Fruit fly (Drosophila melanogaster): ENCODE measurements around the gene Dnaaf5.

The Dnaaf5 gene

DNA sequence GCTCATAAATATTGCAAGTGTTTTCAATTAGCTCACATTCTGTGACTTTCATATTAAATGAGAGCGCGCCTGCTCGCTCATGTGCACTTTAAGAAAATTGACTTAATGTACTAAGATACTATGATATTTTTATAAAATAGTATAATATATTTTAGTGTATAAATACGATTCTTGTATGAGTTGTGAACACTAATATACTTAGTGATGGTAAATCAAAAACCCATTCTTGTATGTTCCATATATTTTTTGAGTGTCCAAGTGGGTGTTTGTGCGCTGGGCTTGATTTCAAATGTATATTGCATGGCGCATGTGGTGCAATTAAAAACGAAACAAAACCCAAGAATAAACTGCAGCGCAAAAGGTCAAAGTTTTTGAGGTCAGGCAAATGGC, 12.2 kb upstream of the Dnaaf5 start (continued):
- TF ChIP-seq CG17359 (tag; optimal IDR thresholded peaks at IDR 0.05) (peak; percentile 15), cg (GFP tag; optimal IDR thresholded peaks at IDR 0.05) (no peak), ind (GFP tag; optimal IDR thresholded peaks at IDR 0.05) (no peak), hbn (GFP tag; IDR thresholded peaks at IDR 0.05; ENCODE audit: partially characterized antibody) (no peak), scrt (GFP tag; optimal IDR thresholded peaks at IDR 0.05) (no peak), H15 (GFP tag; IDR thresholded peaks at IDR 0.05) (no peak), CG4424 (GFP tag; optimal IDR thresholded peaks at IDR 0.05) (no peak), Sox102F (GFP tag; optimal IDR thresholded peaks at IDR 0.05) (peak; percentile 20), CG4282 (GFP tag; optimal IDR thresholded peaks at IDR 0.05) (no peak), corto (GFP tag; optimal IDR thresholded peaks at IDR 0.05) (peak; percentile 40), odd (GFP tag; optimal IDR thresholded peaks at IDR 0.05) (no peak), wor (GFP tag; IDR thresholded peaks at IDR 0.05) (no peak), pita (GFP tag; optimal IDR thresholded peaks at IDR 0.05) (no peak), Nf-YC (tag; optimal IDR thresholded peaks at IDR 0.05) (no peak), bsh (GFP tag; optimal IDR thresholded peaks at IDR 0.05) (peak in 1 of 2 experiments; percentile 46), CG10321 (GFP tag; IDR thresholded peaks at IDR 0.05) (no peak), mam (GFP tag; optimal IDR thresholded peaks at IDR 0.05) (no peak), sens (GFP tag) (no peak), CG7556 (GFP tag; optimal IDR thresholded peaks at IDR 0.05) (no peak)

DNA sequence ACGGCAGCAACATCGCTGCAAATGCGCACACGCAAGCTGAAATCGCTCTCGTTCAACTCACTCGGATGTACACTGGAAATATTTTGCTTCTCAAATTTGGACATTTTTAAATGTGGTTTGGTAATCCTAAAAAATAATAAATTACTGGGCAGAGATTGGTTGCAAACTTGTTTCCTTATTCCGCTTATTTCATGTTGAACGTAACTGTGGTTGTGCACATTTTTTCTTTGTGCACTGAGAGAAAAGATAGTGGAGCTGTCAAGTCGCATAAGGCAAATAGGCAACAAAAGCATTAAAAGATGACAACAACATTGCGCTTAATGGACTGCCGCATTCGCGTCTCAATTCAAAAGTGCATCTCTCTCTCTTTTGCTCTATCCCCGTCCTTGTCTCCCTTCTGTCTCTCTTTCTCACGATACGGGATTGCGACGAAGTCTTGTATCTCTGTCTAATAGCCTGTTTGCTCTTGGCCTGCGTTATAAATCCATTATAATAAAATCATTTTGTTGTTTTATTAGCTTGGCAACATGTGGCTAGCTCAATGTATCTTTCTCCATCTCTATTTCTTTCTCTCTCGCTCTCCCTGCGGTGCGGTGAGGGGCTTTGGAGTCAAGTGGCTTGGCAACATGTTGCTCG, 11.7 kb upstream of the Dnaaf5 start:
- TF ChIP-seq dan (GFP tag; IDR thresholded peaks at IDR 0.05) (peak; percentile 61), CG15073 (GFP tag; optimal IDR thresholded peaks at IDR 0.05) (peak; percentile 81), CG10366 (GFP tag; IDR thresholded peaks at IDR 0.05) (peak; percentile 97), sens (GFP tag) (peak; percentile 100), CkIIα-i1 (GFP tag; IDR thresholded peaks at IDR 0.05) (no peak), C15 (GFP tag; IDR thresholded peaks at IDR 0.05) (no peak), Opbp (GFP tag; IDR thresholded peaks at IDR 0.05; ENCODE audit: partially characterized antibody) (no peak), CG4282 (GFP tag; optimal IDR thresholded peaks at IDR 0.05) (peak; percentile 95), CG9817 (tag; optimal IDR thresholded peaks at IDR 0.05) (peak; percentile 81), Deaf1 (tag; optimal IDR thresholded peaks at IDR 0.05) (peak; percentile 64), CG5953 (GFP tag; IDR thresholded peaks at IDR 0.05) (peak; percentile 96), knrl (GFP tag; IDR thresholded peaks at IDR 0.05; ENCODE audit: partially characterized antibody) (no peak), eve (GFP tag; optimal IDR thresholded peaks at IDR 0.05) (peak in 1 of 2 experiments; percentile 99), pb (GFP tag; optimal IDR thresholded peaks at IDR 0.05) (peak; percentile 89), CG10565 (GFP tag; optimal IDR thresholded peaks at IDR 0.05) (peak; percentile 67), az2 (GFP tag; optimal IDR thresholded peaks at IDR 0.05) (peak; percentile 97), YL-1 (GFP tag; optimal IDR thresholded peaks at IDR 0.05) (peak; percentile 66), pros (GFP tag; optimal IDR thresholded peaks at IDR 0.05) (peak; percentile 29), CG8478 (optimal IDR thresholded peaks at IDR 0.05) (peak; percentile 80), CG4360 (GFP tag; IDR thresholded peaks at IDR 0.05) (peak; percentile 65), CG31441 (GFP tag; IDR thresholded peaks at IDR 0.05) (peak; percentile 74), Blimp-1 (GFP tag; optimal IDR thresholded peaks at IDR 0.05) (peak; percentile 83), CG16779 (GFP tag; IDR thresholded peaks at IDR 0.05) (0 out of 2 replicates have a peak, but pooled peaks have one; percentile 57), pan (optimal IDR thresholded peaks at IDR 0.05) (no peak), pan (GFP tag; optimal IDR thresholded peaks at IDR 0.05 in 1 of 2, IDR thresholded peaks at IDR 0.05 in 1 of 2) (peak in 1 of 2 experiments; percentile 73), Tbp (GFP tag; optimal IDR thresholded peaks at IDR 0.05) (no peak), CG1024 (GFP tag; IDR thresholded peaks at IDR 0.05) (peak; percentile 64; the same call in 1 of the 2 replicates), ssp (GFP tag; IDR thresholded peaks at IDR 0.05) (peak; percentile 83), mirr (GFP tag; optimal IDR thresholded peaks at IDR 0.05) (peak; percentile 16), CG6683 (GFP tag; optimal IDR thresholded peaks at IDR 0.05) (peak; percentile 61), Taf1 (GFP tag; IDR thresholded peaks at IDR 0.05) (peak; percentile 36; the same call in 1 of the 2 replicates), Gug (GFP tag; IDR thresholded peaks at IDR 0.05) (peak; percentile 63; the same call in 2 of the 4 replicates), Stat92E (GFP tag; optimal IDR thresholded peaks at IDR 0.05) (no peak)
